Fruit fly (Drosophila melanogaster) whole organism, embryonic: ENCODE data around the gene Pif1.

ENCODE experiments used
- Asciz ChIP-seq: fragments of 200-800 bp; sonication (Bioruptor generic); optimal IDR thresholded peaks from 2 replicates; lab custom pipeline; 2017; ENCODE audit warnings: missing biosample characterization, mild to moderate bottlenecking, missing genetic modification characterization, missing genetic modification reagents
- BEAF-32 ChIP-seq: fragments of 200-800 bp; sonication (Bioruptor generic); optimal IDR thresholded peaks from 3 replicates; lab custom pipeline; 2017; ENCODE audit warnings: missing biosample characterization, missing genetic modification characterization, mild to moderate bottlenecking, moderate library complexity, missing genetic modification reagents
- CG11723 ChIP-seq: fragments of 200-800 bp; sonication (Bioruptor generic); optimal IDR thresholded peaks from 2 replicates; lab custom pipeline; 2017; ENCODE audit warnings: missing biosample characterization, mild to moderate bottlenecking, missing genetic modification characterization
- CG12391 ChIP-seq: fragments of 200-800 bp; sonication (Bioruptor generic); optimal IDR thresholded peaks from 3 replicates; lab custom pipeline; 2018; ENCODE audit warnings: missing biosample characterization, mild to moderate bottlenecking, missing genetic modification characterization, moderate library complexity
- CG12659 ChIP-seq: fragments of 200-800 bp; sonication (Bioruptor generic); optimal IDR thresholded peaks from 3 replicates; lab custom pipeline; 2017; ENCODE audit warnings: mild to moderate bottlenecking, missing biosample characterization, missing genetic modification reagents, missing genetic modification characterization
- CG17802 ChIP-seq: fragments of 200-800 bp; sonication (Bioruptor generic); optimal IDR thresholded peaks from 2 replicates; lab custom pipeline; 2018; ENCODE audit warnings: missing biosample characterization, mild to moderate bottlenecking, missing genetic modification characterization, moderate library complexity
- CG17912 ChIP-seq: fragments of 200-800 bp; sonication (Bioruptor generic); optimal IDR thresholded peaks from 2 replicates; lab custom pipeline; 2018; ENCODE audit warnings: missing biosample characterization, mild to moderate bottlenecking, missing genetic modification characterization
- CG18599 ChIP-seq: fragments of 200-800 bp; sonication (Bioruptor generic); optimal IDR thresholded peaks from 3 replicates; lab custom pipeline; 2017; ENCODE audit warnings: missing biosample characterization, missing genetic modification characterization, mild to moderate bottlenecking, moderate library complexity, missing genetic modification reagents
- CG30431 ChIP-seq: fragments of 200-800 bp; sonication (Bioruptor generic); optimal IDR thresholded peaks from 2 replicates; lab custom pipeline; 2017; ENCODE audit warnings: missing biosample characterization, missing genetic modification characterization
- CG33557 ChIP-seq: fragments of 200-800 bp; sonication (Bioruptor generic); optimal IDR thresholded peaks from 2 replicates; lab custom pipeline; 2019; ENCODE audit warnings: missing biosample characterization, mild to moderate bottlenecking, missing genetic modification characterization, moderate library complexity
- CG42726 ChIP-seq: fragments of 200-800 bp; sonication (Bioruptor generic); IDR thresholded peaks from 2 replicates; pipeline ENCODE4 v1.3.6; 2022; ENCODE audit warnings: missing biosample characterization, missing genetic modification characterization; ENCODE audit not compliant: partially characterized antibody
- CG5245 ChIP-seq: fragments of 200-800 bp; sonication (Bioruptor generic); optimal IDR thresholded peaks from 3 replicates; lab custom pipeline; 2016; ENCODE audit warnings: missing biosample characterization, missing genetic modification characterization
- CG5953 ChIP-seq: fragments of 200-800 bp; sonication (Bioruptor generic); IDR thresholded peaks from 2 replicates; pipeline ENCODE4 v1.3.6; 2022; ENCODE audit warnings: missing biosample characterization, missing genetic modification characterization
- CG7271 ChIP-seq: fragments of 200-800 bp; sonication (Bioruptor generic); optimal IDR thresholded peaks from 2 replicates; lab custom pipeline; 2018; ENCODE audit warnings: missing biosample characterization, mild to moderate bottlenecking, missing genetic modification characterization, moderate library complexity
- CG8281 ChIP-seq: fragments of 200-800 bp; sonication (Bioruptor generic); optimal IDR thresholded peaks from 2 replicates; lab custom pipeline; 2018; ENCODE audit warnings: missing biosample characterization, mild to moderate bottlenecking, missing genetic modification characterization, moderate library complexity
- CG8765 ChIP-seq: fragments of 200-800 bp; sonication (Bioruptor generic); IDR thresholded peaks from 2 replicates; pipeline ENCODE4 v1.3.6; 2022; ENCODE audit warnings: missing biosample characterization, missing genetic modification characterization
- CG9797 ChIP-seq: fragments of 200-800 bp; sonication (Bioruptor generic); optimal IDR thresholded peaks from 3 replicates; lab custom pipeline; 2018; ENCODE audit warnings: missing biosample characterization, mild to moderate bottlenecking, missing genetic modification characterization
- CG9932 ChIP-seq: fragments of 200-800 bp; sonication (Bioruptor generic); IDR thresholded peaks from 2 replicates; pipeline ENCODE4 v1.3.6; 2022; ENCODE audit warnings: missing biosample characterization, missing genetic modification characterization
- Chrac-16 ChIP-seq: fragments of 200-800 bp; sonication (Bioruptor generic); optimal IDR thresholded peaks from 3 replicates; lab custom pipeline; 2016; ENCODE audit warnings: missing biosample characterization, missing genetic modification characterization
- Dad ChIP-seq: fragments of 200-800 bp; sonication (Bioruptor generic); optimal IDR thresholded peaks from 3 replicates; lab custom pipeline; 2016; ENCODE audit warnings: missing biosample characterization, missing genetic modification characterization
- Ets97D ChIP-seq: fragments of 200-800 bp; sonication (Bioruptor generic); optimal IDR thresholded peaks from 3 replicates; lab custom pipeline; 2016; ENCODE audit warnings: missing biosample characterization, missing genetic modification characterization
- HLH4C ChIP-seq: fragments of 200-800 bp; sonication (Bioruptor generic); IDR thresholded peaks from 3 replicates; pipeline ENCODE4 v1.3.6; 2022; ENCODE audit warnings: missing biosample characterization, missing genetic modification characterization; ENCODE audit not compliant: partially characterized antibody
- HLH54F ChIP-seq: fragments of 200-800 bp; sonication (Bioruptor generic); optimal IDR thresholded peaks from 3 replicates; lab custom pipeline; 2016; ENCODE audit warnings: missing biosample characterization, missing genetic modification characterization
- Hey ChIP-seq: fragments of 200-800 bp; sonication (Bioruptor generic); optimal IDR thresholded peaks from 3 replicates; lab custom pipeline; 2018; ENCODE audit warnings: missing biosample characterization, mild to moderate bottlenecking, missing genetic modification characterization
- Hr51 ChIP-seq, 2 experiments: fragments of 200-800 bp; sonication (Bioruptor generic); optimal IDR thresholded peaks; 2 replicates in 1 of 2; 3 replicates in 1 of 2; lab custom pipeline; 2016 to 2018; ENCODE audit warnings: missing biosample characterization in 2 of 2, missing genetic modification characterization in 2 of 2, mild to moderate bottlenecking in 1 of 2, moderate library complexity in 1 of 2
- Meics ChIP-seq: fragments of 200-800 bp; sonication (Bioruptor generic); optimal IDR thresholded peaks from 2 replicates; lab custom pipeline; 2017; ENCODE audit warnings: missing biosample characterization, mild to moderate bottlenecking, missing genetic modification characterization
- NC2α ChIP-seq: fragments of 200-800 bp; sonication (Bioruptor generic); optimal IDR thresholded peaks from 2 replicates; lab custom pipeline; 2016; ENCODE audit warnings: missing biosample characterization, missing genetic modification characterization
- Sox100B ChIP-seq: fragments of 200-800 bp; sonication (Bioruptor generic); optimal IDR thresholded peaks from 3 replicates; lab custom pipeline; 2018; ENCODE audit warnings: missing biosample characterization, mild to moderate bottlenecking, missing genetic modification characterization
- Xrp1 ChIP-seq: fragments of 200-800 bp; sonication (Bioruptor generic); IDR thresholded peaks from 2 replicates; pipeline ENCODE4 v1.3.6; 2022; ENCODE audit warnings: missing biosample characterization, missing genetic modification characterization
- amos ChIP-seq: fragments of 200-800 bp; sonication (Bioruptor generic); IDR thresholded peaks from 2 replicates; pipeline ENCODE4 v1.3.6; 2022; ENCODE audit warnings: missing biosample characterization, missing genetic modification characterization; ENCODE audit not compliant: partially characterized antibody
- aop ChIP-seq: fragments of 200-800 bp; sonication (Bioruptor generic); IDR thresholded peaks from 2 replicates; pipeline ENCODE4 v1.3.6; 2022; ENCODE audit warnings: missing biosample characterization, missing genetic modification characterization
- bab2 ChIP-seq: fragments of 200-800 bp; sonication (Bioruptor generic); optimal IDR thresholded peaks from 2 replicates; lab custom pipeline; 2016; ENCODE audit warnings: missing biosample characterization, missing genetic modification characterization
- bbx ChIP-seq: fragments of 200-800 bp; sonication (Bioruptor generic); IDR thresholded peaks from 2 replicates; pipeline ENCODE4 v1.3.6; 2022; ENCODE audit warnings: missing biosample characterization, missing genetic modification characterization; ENCODE audit not compliant: partially characterized antibody
- cas ChIP-seq: fragments of 200-800 bp; sonication (Bioruptor generic); IDR thresholded peaks from 2 replicates; pipeline ENCODE4 v1.3.6; 2022; ENCODE audit warnings: missing biosample characterization, missing genetic modification characterization
- crc ChIP-seq: fragments of 200-800 bp; sonication (Bioruptor generic); optimal IDR thresholded peaks from 2 replicates; lab custom pipeline; 2016; ENCODE audit warnings: missing biosample characterization, missing genetic modification characterization
- dpn ChIP-seq, 2 experiments: fragments of 200-800 bp; sonication (Bioruptor generic); optimal IDR thresholded peaks; 3 replicates each; lab custom pipeline; 2016; ENCODE audit warnings: missing biosample characterization in 2 of 2, missing genetic modification characterization in 2 of 2
- esg ChIP-seq: fragments of 200-800 bp; sonication (Bioruptor generic); conservative IDR thresholded peaks from 2 replicates; pipeline ENCODE4 v1.3.6; 2022; ENCODE audit warnings: missing biosample characterization, missing genetic modification characterization
- eve ChIP-seq, 2 experiments: fragments of >200 bp; optimal IDR thresholded peaks; 2 replicates each; lab custom pipeline; 2017; ENCODE audit warnings: missing biosample characterization in 2 of 2, missing genetic modification characterization in 2 of 2
- gcm2 ChIP-seq: fragments of 200-800 bp; sonication (Bioruptor generic); optimal IDR thresholded peaks from 2 replicates; lab custom pipeline; 2016; ENCODE audit warnings: missing biosample characterization, missing genetic modification characterization
- grn ChIP-seq: fragments of 200-800 bp; sonication (Bioruptor generic); optimal IDR thresholded peaks from 3 replicates; lab custom pipeline; 2017; ENCODE audit warnings: missing biosample characterization, missing genetic modification characterization
- gro ChIP-seq: fragments of 200-800 bp; sonication (Bioruptor generic); optimal IDR thresholded peaks from 2 replicates; lab custom pipeline; 2016; ENCODE audit warnings: missing biosample characterization, missing genetic modification characterization
- ken ChIP-seq: fragments of 200-800 bp; sonication (Bioruptor generic); IDR thresholded peaks from 3 replicates; pipeline ENCODE4 v1.3.6; 2022; ENCODE audit warnings: missing biosample characterization, missing genetic modification characterization
- lab ChIP-seq: fragments of 200-800 bp; sonication (Bioruptor generic); optimal IDR thresholded peaks from 3 replicates; lab custom pipeline; 2017; ENCODE audit warnings: missing biosample characterization, missing genetic modification characterization, mild to moderate bottlenecking, moderate library complexity, missing genetic modification reagents
- lilli ChIP-seq: fragments of 200-800 bp; sonication (Bioruptor generic); optimal IDR thresholded peaks from 3 replicates; lab custom pipeline; 2016; ENCODE audit warnings: missing biosample characterization, missing genetic modification characterization
- nmo ChIP-seq: fragments of 200-800 bp; sonication (Bioruptor generic); optimal IDR thresholded peaks from 2 replicates; lab custom pipeline; 2018; ENCODE audit warnings: missing biosample characterization, mild to moderate bottlenecking, missing genetic modification characterization, moderate library complexity
- peb ChIP-seq: fragments of 200-800 bp; sonication (Bioruptor generic); IDR thresholded peaks from 2 replicates; pipeline ENCODE4 v1.3.6; 2022; ENCODE audit warnings: missing biosample characterization, missing genetic modification characterization
- pho ChIP-seq: fragments of 200-800 bp; sonication (Bioruptor generic); optimal IDR thresholded peaks from 2 replicates; lab custom pipeline; 2016; ENCODE audit warnings: missing biosample characterization, missing genetic modification characterization
- repo ChIP-seq: fragments of 200-800 bp; sonication (Bioruptor generic); optimal IDR thresholded peaks from 2 replicates; lab custom pipeline; 2016; ENCODE audit warnings: missing biosample characterization, missing genetic modification characterization
- sna ChIP-seq: fragments of 200-800 bp; sonication (Bioruptor generic); IDR thresholded peaks from 2 replicates; pipeline ENCODE4 v1.3.6; 2022; ENCODE audit warnings: missing biosample characterization, missing genetic modification characterization; ENCODE audit not compliant: partially characterized antibody
- tll ChIP-seq, 2 experiments: fragments of 200-800 bp in 1 of 2; fragments of >200 bp in 1 of 2; sonication (Bioruptor generic) in 1 of 2; optimal IDR thresholded peaks; 2 replicates each; lab custom pipeline; 2017 to 2019; ENCODE audit warnings: missing biosample characterization in 2 of 2, missing genetic modification characterization in 2 of 2, mild to moderate bottlenecking in 1 of 2, moderate library complexity in 1 of 2
- wor ChIP-seq: fragments of 200-800 bp; sonication (Bioruptor generic); IDR thresholded peaks from 2 replicates; pipeline ENCODE4 v1.3.6; 2022; ENCODE audit warnings: missing biosample characterization, missing genetic modification characterization

Pif1 gene

dm6 chr2L:3469869-3470268, at the start of gene Pif1, which contains the start of gene CG31776 (continued):
- TF ChIP-seq eve (GFP tag; optimal IDR thresholded peaks at IDR 0.05; lab: Kevin White, UChicago) (no peak), pho (GFP tag; lab: Kevin White, UChicago) (no peak), BEAF-32 (GFP tag; lab: Kevin White, UChicago) (peak; percentile 92), gro (GFP tag; lab: Kevin White, UChicago) (no peak), CG17802 (tag; lab: Kevin White, UChicago) (peak; percentile 95), tll (GFP tag; optimal IDR thresholded peaks at IDR 0.05; lab: Kevin White, UChicago) (peak in 1 of 2 experiments; percentile 39), CG7271 (tag; lab: Kevin White, UChicago) (no peak), esg (GFP tag; lab: Robert Waterston, UW) (no peak), Sox100B (GFP tag; lab: Kevin White, UChicago) (no peak), Dad (GFP tag; lab: Kevin White, UChicago) (no peak), HLH54F (no peak), bab2 (GFP tag; lab: Kevin White, UChicago) (no peak), NC2α (no peak), Chrac-16 (GFP tag; lab: Kevin White, UChicago) (no peak), peb (no peak), CG5953 (GFP tag; lab: Robert Waterston, UW) (no peak), sna (peak; percentile 73), repo (GFP tag; lab: Kevin White, UChicago) (no peak), CG33557 (GFP tag; lab: Kevin White, UChicago) (no peak), CG12391 (tag; lab: Kevin White, UChicago) (no peak), nmo (GFP tag; lab: Kevin White, UChicago) (peak; percentile 29), crc (GFP tag; lab: Kevin White, UChicago) (no peak), amos (GFP tag; lab: Robert Waterston, UW) (peak; percentile 92; the same call in 1 of the 2 replicates), wor (GFP tag; lab: Robert Waterston, UW) (no peak), CG9932 (GFP tag; lab: Robert Waterston, UW) (no peak), CG30431 (GFP tag; lab: Kevin White, UChicago) (no peak), CG18599 (GFP tag; lab: Kevin White, UChicago) (no peak), lab (GFP tag; lab: Kevin White, UChicago) (no peak), Meics (GFP tag; lab: Kevin White, UChicago) (no peak), lilli (no peak), CG42726 (GFP tag; lab: Robert Waterston, UW) (peak; percentile 89), CG11723 (GFP tag; lab: Kevin White, UChicago) (no peak), grn (GFP tag; lab: Kevin White, UChicago) (no peak), CG9797 (GFP tag; lab: Kevin White, UChicago) (peak; percentile 65), bbx (GFP tag; lab: Robert Waterston, UW) (peak; percentile 92), CG5245 (GFP tag; lab: Kevin White, UChicago) (no peak), Ets97D (GFP tag; lab: Kevin White, UChicago) (peak; percentile 51), Asciz (no peak), CG8765 (GFP tag; lab: Robert Waterston, UW) (no peak), ken (GFP tag; lab: Robert Waterston, UW) (no peak), aop (GFP tag; lab: Robert Waterston, UW) (no peak), Hey (tag; lab: Kevin White, UChicago) (no peak), gcm2 (GFP tag; lab: Kevin White, UChicago) (no peak), Hr51 (GFP tag; optimal IDR thresholded peaks at IDR 0.05; lab: Kevin White, UChicago) (no peak), CG8281 (tag; lab: Kevin White, UChicago) (no peak), cas (no peak), dpn (GFP tag; optimal IDR thresholded peaks at IDR 0.05; lab: Kevin White, UChicago) (no peak), HLH4C (peak; percentile 90), CG12659 (GFP tag; lab: Kevin White, UChicago) (peak; percentile 27), Xrp1 (GFP tag; lab: Robert Waterston, UW) (no peak), CG17912 (GFP tag; lab: Kevin White, UChicago) (no peak)
